Worm (Caenorhabditis elegans) whole organism, L4/young adult: ENCODE results near the gene F38A1.8.

Experiments
- W03F9.2 ChIP-seq: fragments of 150-350 bp; optimal IDR thresholded peaks from 2 replicates; lab custom pipeline; 2014; ENCODE audit warnings: missing biosample characterization, missing genetic modification characterization
- him-1 ChIP-seq: sonication (generic microtip); optimal IDR thresholded peaks from 2 replicates; lab custom pipeline; 2016; ENCODE audit warnings: missing genotype, missing genetic modification reagents, missing genetic modification characterization, missing compliant biosample characterization

DNA sequence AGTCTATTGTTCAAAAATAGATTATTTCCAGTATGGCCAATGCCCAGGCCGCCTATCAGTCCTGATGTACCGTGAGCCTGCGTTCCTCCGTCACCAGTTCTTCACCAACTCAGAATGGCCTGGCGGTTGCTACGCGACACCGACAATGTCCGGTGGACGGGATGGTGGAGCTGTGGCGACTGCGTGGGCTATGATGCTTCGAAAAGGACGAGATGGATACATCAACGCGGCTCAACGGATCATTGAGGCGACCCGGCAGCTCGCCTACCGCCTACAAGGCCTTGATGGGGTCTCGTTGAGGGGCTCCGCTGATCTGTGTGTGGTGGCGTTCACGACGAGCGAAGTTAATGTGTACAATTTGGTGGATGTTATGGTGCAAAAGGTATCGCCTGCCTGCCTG is 40.2 kb downstream of the F38A1.8 start:
- TF ChIP-seq him-1 (tag; lab: Kevin White, UChicago) (no peak), W03F9.2 (tag; lab: Kevin White, UChicago) (no peak)
